Worm (Caenorhabditis elegans) whole organism, mixed stage, embryonic: ENCODE results near the gene srx-10.

Experiments used
- nhr-76 ChIP-seq: sonication (generic microtip); optimal IDR thresholded peaks from 2 replicates; lab custom pipeline; 2017; ENCODE audit warnings: missing biosample characterization, missing genetic modification characterization
- pha-4 ChIP-seq: fragments of 150-350 bp; optimal IDR thresholded peaks from 2 replicates; lab custom pipeline; 2018; ENCODE audit warnings: missing biosample characterization, missing genetic modification reagents, missing genetic modification characterization

- TF ChIP-seq pha-4 (tag; lab: Kevin White, UChicago), result no peak
- TF ChIP-seq nhr-76 (tag; lab: Kevin White, UChicago), result no peak
These were observed 34.5 kb upstream of the srx-10 start, which contains the start of gene eol-1 for ce11 chrV:13980807-13981206.
